Fruit fly (Drosophila melanogaster) whole organism: ENCODE data around the gene Ns4.

Source experiments
- CG8478 ChIP-seq: fragments of >200 bp; optimal IDR thresholded peaks from 2 replicates; lab custom pipeline; 2018; ENCODE audit warnings: inconsistent platforms
- EcR ChIP-seq, 2 experiments: fragments of >200 bp; optimal IDR thresholded peaks; 2 replicates each; lab custom pipeline; 2017; ENCODE audit warnings: missing biosample characterization in 2 of 2, missing genetic modification characterization in 2 of 2, missing genetic modification reagents in 2 of 2
- pan ChIP-seq: fragments of >200 bp; optimal IDR thresholded peaks from 2 replicates; lab custom pipeline; 2017

- TF ChIP-seq pan (lab: Kevin White, UChicago), result no peak
- TF ChIP-seq CG8478 (lab: Kevin White, UChicago), result no peak
- TF ChIP-seq EcR (GFP tag; optimal IDR thresholded peaks at IDR 0.05; lab: Kevin White, UChicago), result no peak
These were observed 26.1 kb downstream of the Ns4 start for dm6 chr2L:20778380-20778779.
